Worm (Caenorhabditis elegans) whole organism, young adult: ENCODE data around the gene F17C8.3.

Experiments used
- B0336.3 ChIP-seq: fragments of 200-800 bp; sonication (Bioruptor generic); IDR thresholded peaks from 2 replicates; pipeline ENCODE4 v1.3.6; 2022; ENCODE audit warnings: missing genetic modification characterization, missing compliant biosample characterization
- D2030.7 ChIP-seq: fragments of 200-800 bp; sonication (Bioruptor generic); IDR thresholded peaks from 2 replicates; pipeline ENCODE4 v1.3.6; 2022; ENCODE audit warnings: missing genetic modification reagents, missing genetic modification characterization, missing compliant biosample characterization
- F39B2.1 ChIP-seq: fragments of 200-800 bp; sonication (Bioruptor generic); IDR thresholded peaks from 2 replicates; pipeline ENCODE4 v1.3.6; 2022; ENCODE audit warnings: missing genetic modification reagents, missing genetic modification characterization, missing compliant biosample characterization
- F52B5.7 ChIP-seq: sonication (generic microtip); optimal IDR thresholded peaks from 2 replicates; lab custom pipeline; 2016; ENCODE audit warnings: mild to moderate bottlenecking, missing genetic modification characterization, missing compliant biosample characterization
- K12H6.12 ChIP-seq: fragments of 200-800 bp; sonication (Bioruptor generic); optimal IDR thresholded peaks from 2 replicates; lab custom pipeline; 2018; ENCODE audit warnings: mild to moderate bottlenecking, missing genetic modification characterization, missing compliant biosample characterization
- T07F8.4 ChIP-seq: sonication (generic microtip); optimal IDR thresholded peaks from 2 replicates; lab custom pipeline; 2016; ENCODE audit warnings: mild to moderate bottlenecking, missing genetic modification characterization, moderate library complexity, missing compliant biosample characterization
- Y53F4B.3 ChIP-seq: fragments of 200-800 bp; sonication (Bioruptor generic); IDR thresholded peaks from 2 replicates; pipeline ENCODE4 v1.3.6; 2022; ENCODE audit warnings: missing genetic modification reagents, missing genetic modification characterization, missing compliant biosample characterization
- Y53G8AR.9 ChIP-seq: fragments of 200-800 bp; sonication (Bioruptor generic); conservative IDR thresholded peaks from 2 replicates; pipeline ENCODE4 v1.3.6; 2022; ENCODE audit warnings: missing genetic modification reagents, missing genetic modification characterization, missing compliant biosample characterization
- Y79H2A.3 ChIP-seq: fragments of 200-800 bp; sonication (Bioruptor generic); conservative IDR thresholded peaks from 2 replicates; pipeline ENCODE4 v1.3.6; 2022; ENCODE audit warnings: missing genetic modification reagents, missing genetic modification characterization, missing compliant biosample characterization
- ZK185.1 ChIP-seq: sonication (generic microtip); optimal IDR thresholded peaks from 2 replicates; lab custom pipeline; 2016; ENCODE audit warnings: mild to moderate bottlenecking, missing genetic modification characterization, missing compliant biosample characterization; ENCODE audit not compliant: poor library complexity, severe bottlenecking
- ama-1 ChIP-seq, 3 experiments: fragments of 150-350 bp in 1 of 3; sonication (generic microtip) in 2 of 3; optimal IDR thresholded peaks; 2 replicates each; lab custom pipeline; 2014 to 2018; ENCODE audit warnings: missing biosample characterization in 2 of 3, missing genetic modification characterization in 2 of 3, missing genetic modification reagents in 2 of 3
- aptf-3 ChIP-seq: fragments of 200-800 bp; sonication (Bioruptor generic); IDR thresholded peaks from 2 replicates; pipeline ENCODE4 v1.3.6; 2022; ENCODE audit warnings: missing genetic modification characterization, missing compliant biosample characterization
- atf-7 ChIP-seq: sonication (generic microtip); optimal IDR thresholded peaks from 2 replicates; lab custom pipeline; 2017; ENCODE audit warnings: mild to moderate bottlenecking, missing genetic modification characterization, missing compliant biosample characterization
- attf-3 ChIP-seq: fragments of 200-800 bp; sonication (Bioruptor generic); conservative IDR thresholded peaks from 2 replicates; pipeline ENCODE4 v1.3.6; 2022; ENCODE audit warnings: missing genetic modification reagents, missing genetic modification characterization, missing compliant biosample characterization
- attf-6 ChIP-seq: fragments of 200-800 bp; sonication (Bioruptor generic); IDR thresholded peaks from 2 replicates; pipeline ENCODE4 v1.3.6; 2022; ENCODE audit warnings: missing genetic modification reagents, missing genetic modification characterization, missing compliant biosample characterization
- bed-1 ChIP-seq: fragments of 200-800 bp; sonication (Bioruptor generic); IDR thresholded peaks from 2 replicates; pipeline ENCODE4 v1.3.6; 2022; ENCODE audit warnings: missing genetic modification reagents, missing genetic modification characterization, missing compliant biosample characterization
- ccch-3 ChIP-seq: fragments of 200-800 bp; sonication (Bioruptor generic); optimal IDR thresholded peaks from 2 replicates; lab custom pipeline; 2018; ENCODE audit warnings: mild to moderate bottlenecking, missing genetic modification characterization, missing compliant biosample characterization
- ceh-100 ChIP-seq: fragments of 200-800 bp; sonication (Bioruptor generic); IDR thresholded peaks from 2 replicates; pipeline ENCODE4 v1.3.6; 2022; ENCODE audit warnings: missing genetic modification reagents, missing genetic modification characterization, missing compliant biosample characterization
- ceh-79 ChIP-seq: sonication (generic microtip); optimal IDR thresholded peaks from 2 replicates; lab custom pipeline; 2017; ENCODE audit warnings: mild to moderate bottlenecking, missing genetic modification characterization, missing compliant biosample characterization
- hrde-1 ChIP-seq: sonication (generic microtip); optimal IDR thresholded peaks from 2 replicates; lab custom pipeline; 2016; ENCODE audit warnings: missing genetic modification characterization, mild to moderate bottlenecking, missing compliant biosample characterization, moderate library complexity, missing genotype, missing genetic modification reagents, borderline replicate concordance
- hsf-1 ChIP-seq: fragments of 200-800 bp; sonication (Bioruptor generic); IDR thresholded peaks from 2 replicates; pipeline ENCODE4 v1.3.6; 2022; ENCODE audit warnings: missing genetic modification reagents, missing genetic modification characterization, missing compliant biosample characterization
- let-526 ChIP-seq: fragments of 200-800 bp; sonication (Bioruptor generic); IDR thresholded peaks from 2 replicates; pipeline ENCODE4 v1.3.6; 2022; ENCODE audit warnings: missing genetic modification reagents, missing genetic modification characterization, missing compliant biosample characterization
- let-607 ChIP-seq, 2 experiments: fragments of 200-800 bp in 1 of 2; sonication (Bioruptor generic) in 1 of 2; sonication (generic microtip) in 1 of 2; optimal IDR thresholded peaks; 2 replicates each; lab custom pipeline; 2016 to 2018; ENCODE audit warnings: mild to moderate bottlenecking in 2 of 2, missing compliant biosample characterization in 2 of 2, missing genetic modification characterization in 2 of 2, moderate library complexity in 2 of 2, missing genotype in 1 of 2
- lin-35 ChIP-seq, 3 experiments: fragments of 150-350 bp in 2 of 3; sonication (generic microtip) in 1 of 3; optimal IDR thresholded peaks; 2 replicates each; lab custom pipeline; 2014 to 2018; ENCODE audit warnings: missing biosample characterization in 3 of 3, missing genetic modification characterization in 3 of 3, missing genetic modification reagents in 3 of 3
- lin-40 ChIP-seq: sonication (generic microtip); optimal IDR thresholded peaks from 2 replicates; lab custom pipeline; 2016; ENCODE audit warnings: missing genetic modification characterization, mild to moderate bottlenecking, missing compliant biosample characterization, missing genotype, missing genetic modification reagents
- lsy-27 ChIP-seq: sonication (generic microtip); optimal IDR thresholded peaks from 2 replicates; lab custom pipeline; 2017; ENCODE audit warnings: missing genetic modification characterization, mild to moderate bottlenecking, missing compliant biosample characterization, antibody characterized with exemption, missing genotype, borderline replicate concordance; ENCODE audit not compliant: insufficient read depth
- mes-4 ChIP-seq: sonication (generic microtip); optimal IDR thresholded peaks from 2 replicates; lab custom pipeline; 2016; ENCODE audit warnings: missing genotype, missing genetic modification characterization, missing compliant biosample characterization
- nhr-27 ChIP-seq: fragments of 200-800 bp; sonication (Bioruptor generic); optimal IDR thresholded peaks from 2 replicates; lab custom pipeline; 2018; ENCODE audit warnings: mild to moderate bottlenecking, missing genetic modification characterization, moderate library complexity, missing compliant biosample characterization
- nhr-80 ChIP-seq: sonication (generic microtip); optimal IDR thresholded peaks from 2 replicates; lab custom pipeline; 2016; ENCODE audit warnings: missing genetic modification characterization, missing compliant biosample characterization
- pha-4 ChIP-seq: fragments of 150-350 bp; sonication (generic microtip); optimal IDR thresholded peaks from 2 replicates; lab custom pipeline; 2014; ENCODE audit warnings: missing biosample characterization, missing genetic modification reagents, missing genetic modification characterization
- rpc-1 ChIP-seq, 2 experiments: fragments of 150-350 bp in 1 of 2; sonication (generic microtip) in 1 of 2; optimal IDR thresholded peaks; 2 replicates each; lab custom pipeline; 2014 to 2018; ENCODE audit warnings: missing biosample characterization in 1 of 2, missing genetic modification characterization in 1 of 2, missing genetic modification reagents in 1 of 2, missing genotype in 1 of 2
- snpc-3.4 ChIP-seq: sonication (generic microtip); optimal IDR thresholded peaks from 2 replicates; lab custom pipeline; 2017; ENCODE audit warnings: missing genetic modification characterization, mild to moderate bottlenecking, missing compliant biosample characterization, antibody characterized with exemption, moderate library complexity, missing genotype, missing genetic modification reagents
- snpc-4 ChIP-seq, 5 experiments: fragments of 150-350 bp in 1 of 5; sonication (generic microtip) in 4 of 5; optimal IDR thresholded peaks; 2 replicates each; lab custom pipeline; 2014 to 2018; ENCODE audit warnings: missing genetic modification characterization in 5 of 5, missing biosample characterization in 3 of 5, antibody characterized with exemption in 2 of 5, mild to moderate bottlenecking in 2 of 5, missing compliant biosample characterization in 2 of 5, missing genotype in 2 of 5, moderate library complexity in 2 of 5, missing genetic modification reagents in 1 of 5
- tbp1 ChIP-seq: fragments of 200-800 bp; sonication (Bioruptor generic); optimal IDR thresholded peaks from 2 replicates; lab custom pipeline; 2018; ENCODE audit warnings: mild to moderate bottlenecking, missing genetic modification characterization, missing compliant biosample characterization
- xnd-1 ChIP-seq: sonication (generic microtip); optimal IDR thresholded peaks from 2 replicates; lab custom pipeline; 2016; ENCODE audit warnings: missing genotype, missing genetic modification reagents, missing genetic modification characterization, missing compliant biosample characterization
- zim-3 ChIP-seq: sonication (generic microtip); optimal IDR thresholded peaks from 2 replicates; lab custom pipeline; 2017; ENCODE audit warnings: mild to moderate bottlenecking, missing genetic modification characterization, moderate library complexity, missing compliant biosample characterization
- ztf-18 ChIP-seq: sonication (generic microtip); optimal IDR thresholded peaks from 2 replicates; lab custom pipeline; 2016; ENCODE audit warnings: missing genotype, mild to moderate bottlenecking, missing genetic modification characterization, missing compliant biosample characterization
- ztf-3 ChIP-seq: fragments of 200-800 bp; sonication (Bioruptor generic); optimal IDR thresholded peaks from 2 replicates; lab custom pipeline; 2018; ENCODE audit warnings: mild to moderate bottlenecking, missing genetic modification characterization, missing compliant biosample characterization

F17C8.3 gene

ce11 chrIII:4689595-4689994 is 42.1 kb upstream of the F17C8.3 start (continued):
- TF ChIP-seq zim-3 (tag; lab: Kevin White, UChicago) (peak; percentile 94), snpc-4 (GFP tag; optimal IDR thresholded peaks at IDR 0.05; lab: Kevin White, UChicago) (peak; percentile 78), snpc-4 (tag; optimal IDR thresholded peaks at IDR 0.05; lab: Kevin White, UChicago) (peak in 3 of 4 experiments; percentile 2 to 66 (median 42)), B0336.3 (GFP tag; lab: Robert Waterston, UW) (peak; percentile 71), attf-3 (GFP tag; lab: Robert Waterston, UW) (0 out of 2 replicates have a peak, but pooled peaks have one; percentile 26), nhr-27 (tag; lab: Kevin White, UChicago) (no peak), let-607 (tag; optimal IDR thresholded peaks at IDR 0.05; lab: Kevin White, UChicago) (peak; percentile 33 to 64), ama-1 (optimal IDR thresholded peaks at IDR 0.05; lab: Kevin White, UChicago) (no peak), ama-1 (GFP tag; optimal IDR thresholded peaks at IDR 0.05; lab: Kevin White, UChicago) (peak; percentile 87 to 95), Y79H2A.3 (GFP tag; lab: Robert Waterston, UW) (0 out of 2 replicates have a peak, but pooled peaks have one; percentile 44), tbp1 (GFP tag; lab: Kevin White, UChicago) (peak; percentile 98), nhr-80 (tag; lab: Kevin White, UChicago) (peak; percentile 70), hsf-1 (GFP tag; lab: Robert Waterston, UW) (peak; percentile 59; the same call in 1 of the 2 replicates), aptf-3 (GFP tag; lab: Robert Waterston, UW) (peak; percentile 90), ztf-18 (tag; lab: Kevin White, UChicago) (peak; percentile 89), ccch-3 (GFP tag; lab: Kevin White, UChicago) (peak; percentile 85), K12H6.12 (peak; percentile 61), F52B5.7 (peak; percentile 91), mes-4 (tag; lab: Kevin White, UChicago) (peak; percentile 91), ceh-100 (GFP tag; lab: Robert Waterston, UW) (0 out of 2 replicates have a peak, but pooled peaks have one; percentile 28), F39B2.1 (GFP tag; lab: Robert Waterston, UW) (0 out of 2 replicates have a peak, but pooled peaks have one; percentile 7), attf-6 (GFP tag; lab: Robert Waterston, UW) (peak; percentile 72; the same call in 1 of the 2 replicates), let-526 (GFP tag; lab: Robert Waterston, UW) (peak; percentile 74; the same call in 1 of the 2 replicates), ZK185.1 (tag; lab: Kevin White, UChicago) (peak; percentile 85), atf-7 (peak; percentile 69), Y53G8AR.9 (GFP tag; lab: Robert Waterston, UW) (peak; percentile 77), snpc-3.4 (tag; lab: Kevin White, UChicago) (peak; percentile 91), ceh-79 (tag; lab: Kevin White, UChicago) (peak; percentile 64), T07F8.4 (peak; percentile 87), Y53F4B.3 (peak; percentile 74; the same call in 1 of the 2 replicates), xnd-1 (tag; lab: Kevin White, UChicago) (peak; percentile 26), hrde-1 (tag; lab: Kevin White, UChicago) (peak; percentile 86), D2030.7 (GFP tag; lab: Robert Waterston, UW) (peak; percentile 86), lsy-27 (peak; percentile 70), rpc-1 (optimal IDR thresholded peaks at IDR 0.05; lab: Kevin White, UChicago) (peak; percentile 91), rpc-1 (tag; optimal IDR thresholded peaks at IDR 0.05; lab: Kevin White, UChicago) (peak; percentile 100), lin-40 (tag; lab: Kevin White, UChicago) (no peak), pha-4 (tag; lab: Kevin White, UChicago) (peak; percentile 47), lin-35 (GFP tag; optimal IDR thresholded peaks at IDR 0.05; lab: Kevin White, UChicago) (peak in 1 of 3 experiments; percentile 75), bed-1 (GFP tag; lab: Robert Waterston, UW) (no peak), ztf-3 (GFP tag; lab: Kevin White, UChicago) (peak; percentile 36)
